Worm (Caenorhabditis elegans): Measurements from ENCODE around the gene osta-2.

Gene osta-2

ce11 chrII:5661735-5662177, 45.7 kb upstream of the osta-2 start:
- peak; percentile 54 for TF ChIP-seq nhr-76 (tag; optimal IDR thresholded peaks at IDR 0.05)
- no peak for TF ChIP-seq mab-5 (tag; optimal IDR thresholded peaks at IDR 0.05)
- no peak for TF ChIP-seq zip-8 (tag; optimal IDR thresholded peaks at IDR 0.05)
- peak; percentile 95 for TF ChIP-seq sptf-1 (tag; optimal IDR thresholded peaks at IDR 0.05)
- TF ChIP-seq ztf-11 (tag; optimal IDR thresholded peaks at IDR 0.05): peak; percentile 62
- TF ChIP-seq ces-1 (GFP tag; optimal IDR thresholded peaks at IDR 0.05): peak; percentile 61
- peak; percentile 93 for TF ChIP-seq unc-120 (tag; optimal IDR thresholded peaks at IDR 0.05; ENCODE audit: poor library complexity, severe bottlenecking)
- TF ChIP-seq lin-13 (tag; optimal IDR thresholded peaks at IDR 0.05): no peak
- TF ChIP-seq elt-3 (tag; optimal IDR thresholded peaks at IDR 0.05): peak; percentile 76
- TF ChIP-seq lin-32 (GFP tag; optimal IDR thresholded peaks at IDR 0.05): peak; percentile 70
- TF ChIP-seq unc-62 (GFP tag; optimal IDR thresholded peaks at IDR 0.05): peak; percentile 58
- TF ChIP-seq flh-1 (GFP tag; optimal IDR thresholded peaks at IDR 0.05): peak; percentile 1
- TF ChIP-seq snpc-4 (tag; optimal IDR thresholded peaks at IDR 0.05): no peak
- peak; percentile 80 for TF ChIP-seq pha-4 (tag; optimal IDR thresholded peaks at IDR 0.05)
- TF ChIP-seq sem-2 (GFP tag; optimal IDR thresholded peaks at IDR 0.05): peak; percentile 77
- peak; percentile 38 for TF ChIP-seq nhr-2 (tag; optimal IDR thresholded peaks at IDR 0.05)
- TF ChIP-seq elt-1 (tag; optimal IDR thresholded peaks at IDR 0.05; ENCODE audit: borderline replicate concordance, insufficient read depth): no peak
- peak; percentile 70 for TF ChIP-seq lsy-2 (tag; optimal IDR thresholded peaks at IDR 0.05)
- peak; percentile 54 for TF ChIP-seq bed-3 (GFP tag; optimal IDR thresholded peaks at IDR 0.05)
- TF ChIP-seq nhr-237 (tag; optimal IDR thresholded peaks at IDR 0.05): peak; percentile 71
- TF ChIP-seq tbx-8 (GFP tag; optimal IDR thresholded peaks at IDR 0.05): peak; percentile 34
- peak; percentile 44 for TF ChIP-seq mep-1 (tag; optimal IDR thresholded peaks at IDR 0.05)
- peak; percentile 97 for TF ChIP-seq mls-2 (tag; optimal IDR thresholded peaks at IDR 0.05)
- TF ChIP-seq ceh-39 (tag; optimal IDR thresholded peaks at IDR 0.05): peak; percentile 73
- peak; percentile 96 for TF ChIP-seq ham-2 (GFP tag; optimal IDR thresholded peaks at IDR 0.05)
- TF ChIP-seq drap-1 (GFP tag; optimal IDR thresholded peaks at IDR 0.05): peak; percentile 90
- peak; percentile 23 for TF ChIP-seq nhr-12 (tag; optimal IDR thresholded peaks at IDR 0.05)
- TF ChIP-seq blmp-1 (tag; optimal IDR thresholded peaks at IDR 0.05): no peak
- peak; percentile 86 for TF ChIP-seq M03D4.4 (tag; optimal IDR thresholded peaks at IDR 0.05)
- TF ChIP-seq cnd-1 (tag; optimal IDR thresholded peaks at IDR 0.05): peak; percentile 78
- TF ChIP-seq ceh-83 (GFP tag; optimal IDR thresholded peaks at IDR 0.05): peak; percentile 90
- peak; percentile 66 for TF ChIP-seq ceh-43 (GFP tag; optimal IDR thresholded peaks at IDR 0.05)
- TF ChIP-seq hlh-1 (tag; optimal IDR thresholded peaks at IDR 0.05): peak; percentile 79
- TF ChIP-seq unc-39 (tag; optimal IDR thresholded peaks at IDR 0.05): no peak
- TF ChIP-seq nhr-28 (tag; optimal IDR thresholded peaks at IDR 0.05): no peak

- TF ChIP-seq nhr-76 (tag; optimal IDR thresholded peaks at IDR 0.05) (no peak), ceh-43 (GFP tag; optimal IDR thresholded peaks at IDR 0.05) (no peak), nhr-2 (tag; optimal IDR thresholded peaks at IDR 0.05) (no peak), ces-1 (GFP tag; optimal IDR thresholded peaks at IDR 0.05) (no peak), elt-3 (tag; optimal IDR thresholded peaks at IDR 0.05) (no peak), unc-62 (GFP tag; optimal IDR thresholded peaks at IDR 0.05) (no peak), hlh-1 (tag; optimal IDR thresholded peaks at IDR 0.05) (no peak)
These were observed 44.2 kb upstream of the osta-2 start for ce11 chrII:5663180-5663791.

DNA sequence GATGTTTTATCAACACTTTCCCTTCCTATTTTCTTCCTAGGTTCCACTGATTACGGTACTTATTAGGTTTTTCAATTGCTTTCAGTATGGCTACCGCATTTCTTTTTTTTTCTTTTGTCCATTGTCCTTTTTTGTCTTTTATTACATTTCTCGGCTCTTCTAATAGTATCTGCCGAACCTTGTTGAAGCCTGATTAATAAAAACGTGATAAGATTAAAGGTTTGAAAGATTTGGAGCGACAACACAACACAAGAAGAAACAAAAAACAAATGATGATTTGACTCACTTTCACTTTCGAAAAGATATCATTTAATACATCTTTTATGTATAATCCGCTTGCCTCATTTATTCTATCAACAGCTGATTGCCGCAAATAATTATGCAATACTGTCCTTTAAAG, 42.5 kb upstream of the osta-2 start, which contains the start of gene C25H3.15:
Gene C25H3.15 (plus strand): TSS at position 301 of the 400 bp plus-strand sequence.
- TF ChIP-seq ceh-39 (tag; optimal IDR thresholded peaks at IDR 0.05) (no peak), pha-4 (tag; optimal IDR thresholded peaks at IDR 0.05) (no peak), hlh-1 (tag; optimal IDR thresholded peaks at IDR 0.05) (no peak), lin-13 (tag; optimal IDR thresholded peaks at IDR 0.05) (no peak), mab-5 (tag; optimal IDR thresholded peaks at IDR 0.05) (no peak), ceh-43 (GFP tag; optimal IDR thresholded peaks at IDR 0.05) (no peak), M03D4.4 (tag; optimal IDR thresholded peaks at IDR 0.05) (no peak), ces-1 (GFP tag; optimal IDR thresholded peaks at IDR 0.05) (no peak), lin-32 (GFP tag; optimal IDR thresholded peaks at IDR 0.05) (no peak), flh-1 (GFP tag; optimal IDR thresholded peaks at IDR 0.05) (no peak), tbx-8 (GFP tag; optimal IDR thresholded peaks at IDR 0.05) (no peak), elt-1 (tag; optimal IDR thresholded peaks at IDR 0.05; ENCODE audit: borderline replicate concordance, insufficient read depth) (no peak), drap-1 (GFP tag; optimal IDR thresholded peaks at IDR 0.05) (no peak), elt-3 (tag; optimal IDR thresholded peaks at IDR 0.05) (no peak), nhr-2 (tag; optimal IDR thresholded peaks at IDR 0.05) (no peak), cnd-1 (tag; optimal IDR thresholded peaks at IDR 0.05) (no peak), sem-2 (GFP tag; optimal IDR thresholded peaks at IDR 0.05) (no peak)
